Fruit fly (Drosophila melanogaster) whole organism, prepupa: ENCODE data around the gene mxc.

Source experiments
- CG10669 ChIP-seq: fragments of 200-800 bp; sonication (Bioruptor generic); optimal IDR thresholded peaks from 3 replicates; lab custom pipeline; 2018; ENCODE audit warnings: missing biosample characterization, mild to moderate bottlenecking, missing genetic modification characterization, moderate library complexity
- CG15336 ChIP-seq: fragments of 200-800 bp; sonication (Bioruptor generic); IDR thresholded peaks from 2 replicates; pipeline ENCODE4 v1.3.6; 2022; ENCODE audit warnings: missing biosample characterization, missing genetic modification characterization
- CG31627 ChIP-seq: fragments of 200-800 bp; sonication (Bioruptor generic); optimal IDR thresholded peaks from 3 replicates; lab custom pipeline; 2016; ENCODE audit warnings: missing biosample characterization, missing genetic modification characterization
- Hr39 ChIP-seq: fragments of 200-800 bp; sonication (Bioruptor generic); optimal IDR thresholded peaks from 2 replicates; lab custom pipeline; 2016; ENCODE audit warnings: missing biosample characterization, missing genetic modification characterization
- Hr4 ChIP-seq: fragments of 200-800 bp; sonication (Bioruptor generic); optimal IDR thresholded peaks from 3 replicates; lab custom pipeline; 2016; ENCODE audit warnings: missing biosample characterization, missing genetic modification characterization
- Lpt ChIP-seq: fragments of 200-800 bp; sonication (Bioruptor generic); optimal IDR thresholded peaks from 3 replicates; lab custom pipeline; 2016; ENCODE audit warnings: missing biosample characterization, missing genetic modification characterization
- achi ChIP-seq: fragments of 200-800 bp; sonication (Bioruptor generic); optimal IDR thresholded peaks from 3 replicates; lab custom pipeline; 2016; ENCODE audit warnings: missing biosample characterization, missing genetic modification characterization
- cyc ChIP-seq: fragments of 200-800 bp; sonication (Bioruptor generic); optimal IDR thresholded peaks from 3 replicates; lab custom pipeline; 2016; ENCODE audit warnings: missing biosample characterization, missing genetic modification characterization
- dsx ChIP-seq: fragments of 200-800 bp; optimal IDR thresholded peaks from 3 replicates; lab custom pipeline; 2019; ENCODE audit warnings: missing biosample characterization, mild to moderate bottlenecking, missing genetic modification characterization, moderate library complexity; ENCODE audit not compliant: poor library complexity, severe bottlenecking
- esn ChIP-seq: fragments of 200-800 bp; sonication (Bioruptor generic); optimal IDR thresholded peaks from 2 replicates; lab custom pipeline; 2016; ENCODE audit warnings: missing biosample characterization, mild to moderate bottlenecking, missing genetic modification characterization, moderate library complexity
- fd59A ChIP-seq: fragments of 200-800 bp; sonication (Bioruptor generic); optimal IDR thresholded peaks from 2 replicates; lab custom pipeline; 2017; ENCODE audit warnings: missing biosample characterization, mild to moderate bottlenecking, missing genetic modification characterization, missing genetic modification reagents
- fkh ChIP-seq: fragments of 200-800 bp; sonication (Bioruptor generic); optimal IDR thresholded peaks from 3 replicates; lab custom pipeline; 2017; ENCODE audit warnings: missing biosample characterization, mild to moderate bottlenecking, missing genetic modification characterization, moderate library complexity
- lz ChIP-seq: fragments of 200-800 bp; sonication (Bioruptor generic); optimal IDR thresholded peaks from 3 replicates; lab custom pipeline; 2016; ENCODE audit warnings: missing biosample characterization, missing genetic modification characterization

dm6 chrX:9272830-9273507, 29.7 kb upstream of the mxc start, which contains the start of the genes Cfp1 and Aladin:
- TF ChIP-seq dsx (GFP tag; lab: Kevin White, UChicago): no peak
- peak; percentile 24 for TF ChIP-seq esn (GFP tag; lab: Kevin White, UChicago)
- no peak for TF ChIP-seq fkh (GFP tag; lab: Kevin White, UChicago)
- TF ChIP-seq CG10669 (GFP tag; lab: Kevin White, UChicago): no peak
- TF ChIP-seq fd59A (GFP tag; lab: Kevin White, UChicago): no peak
- no peak for TF ChIP-seq CG31627 (GFP tag; lab: Kevin White, UChicago)
- TF ChIP-seq CG15336 (GFP tag; lab: Robert Waterston, UW): no peak
- TF ChIP-seq Hr4: no peak
- no peak for TF ChIP-seq Hr39
- TF ChIP-seq cyc (GFP tag; lab: Kevin White, UChicago): no peak
- TF ChIP-seq Lpt (GFP tag; lab: Kevin White, UChicago): no peak
- no peak for TF ChIP-seq achi (GFP tag; lab: Kevin White, UChicago)
- no peak for TF ChIP-seq lz (GFP tag; lab: Kevin White, UChicago)
